Worm (Caenorhabditis elegans) whole organism, mixed stage, embryonic: ENCODE results near the gene nhr-271.

ENCODE experiments used
- flh-1 ChIP-seq: fragments of 200-800 bp; sonication (Bioruptor generic); optimal IDR thresholded peaks from 2 replicates; lab custom pipeline; 2018; ENCODE audit warnings: mild to moderate bottlenecking, missing genetic modification characterization, moderate library complexity, missing compliant biosample characterization
- hlh-1 ChIP-seq: fragments of 150-350 bp; optimal IDR thresholded peaks from 2 replicates; lab custom pipeline; 2014; ENCODE audit warnings: missing biosample characterization, missing genetic modification reagents, missing genetic modification characterization
- lin-13 ChIP-seq: fragments of 150-350 bp; optimal IDR thresholded peaks from 2 replicates; lab custom pipeline; 2014; ENCODE audit warnings: missing biosample characterization, missing genetic modification characterization
- lsy-2 ChIP-seq: fragments of 150-350 bp; optimal IDR thresholded peaks from 2 replicates; lab custom pipeline; 2014; ENCODE audit warnings: missing biosample characterization, missing genetic modification characterization
- mep-1 ChIP-seq: fragments of 150-350 bp; optimal IDR thresholded peaks from 2 replicates; lab custom pipeline; 2017; ENCODE audit warnings: missing biosample characterization, missing genetic modification reagents, missing genetic modification characterization, inconsistent platforms
- nhr-237 ChIP-seq: fragments of 150-350 bp; optimal IDR thresholded peaks from 2 replicates; lab custom pipeline; 2014; ENCODE audit warnings: missing biosample characterization, missing genetic modification characterization
- nhr-28 ChIP-seq: fragments of 150-350 bp; optimal IDR thresholded peaks from 2 replicates; lab custom pipeline; 2014; ENCODE audit warnings: missing biosample characterization, missing genetic modification characterization
- tbx-8 ChIP-seq: fragments of 200-800 bp; sonication (Bioruptor generic); optimal IDR thresholded peaks from 2 replicates; lab custom pipeline; 2018; ENCODE audit warnings: mild to moderate bottlenecking, missing genetic modification characterization, moderate library complexity, missing compliant biosample characterization
- unc-62 ChIP-seq: fragments of 150-350 bp; optimal IDR thresholded peaks from 2 replicates; lab custom pipeline; 2014; ENCODE audit warnings: missing biosample characterization, missing genetic modification reagents, missing genetic modification characterization
- ztf-11 ChIP-seq: fragments of 150-350 bp; optimal IDR thresholded peaks from 2 replicates; lab custom pipeline; 2014; ENCODE audit warnings: missing biosample characterization, missing genetic modification characterization

DNA sequence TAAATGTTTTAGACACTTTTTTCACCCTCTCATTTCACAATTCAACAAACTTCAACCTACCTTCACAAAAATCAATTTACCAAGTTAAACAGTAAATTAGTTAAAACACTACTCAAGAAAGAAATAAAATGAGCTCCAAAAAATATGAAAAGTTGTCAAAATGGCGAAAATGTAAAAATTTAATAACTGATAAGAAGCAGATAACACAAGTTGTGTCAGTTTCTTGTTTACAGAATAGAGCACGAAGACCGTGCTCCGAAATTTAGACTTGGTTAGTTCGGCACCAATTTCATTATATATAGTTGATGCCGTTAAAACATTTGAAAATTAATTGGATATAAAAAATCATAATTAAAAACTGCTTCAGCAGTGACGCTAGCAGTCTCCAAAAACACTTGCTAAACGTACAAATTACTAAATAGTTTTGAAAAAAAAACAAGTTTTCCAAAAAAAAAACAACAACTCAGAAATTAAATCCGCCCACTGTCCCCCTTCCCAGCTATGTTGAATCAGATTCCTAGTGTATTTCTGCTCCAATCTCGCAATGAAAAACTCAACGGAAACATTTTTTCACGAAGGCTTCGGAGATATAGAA is 30.6 kb upstream of the nhr-271 start, which contains the start of gene srw-54:
- TF ChIP-seq unc-62: no peak
- TF ChIP-seq lin-13 (tag; lab: Kevin White, UChicago): no peak
- TF ChIP-seq lsy-2: no peak
- no peak for TF ChIP-seq nhr-28 (tag; lab: Kevin White, UChicago)
- TF ChIP-seq mep-1 (tag; lab: Kevin White, UChicago): no peak
- TF ChIP-seq flh-1 (GFP tag; lab: Kevin White, UChicago): no peak
- TF ChIP-seq tbx-8 (GFP tag; lab: Kevin White, UChicago): no peak
- TF ChIP-seq hlh-1 (tag; lab: Kevin White, UChicago): no peak
- no peak for TF ChIP-seq nhr-237 (tag; lab: Kevin White, UChicago)
- no peak for TF ChIP-seq ztf-11 (tag; lab: Kevin White, UChicago)
